Fruit fly (Drosophila melanogaster) whole organism, pupa: Measurements from ENCODE around the gene CG2839.

Source experiments
- CG12605 ChIP-seq: fragments of 200-800 bp; sonication (Bioruptor generic); IDR thresholded peaks from 2 replicates; pipeline ENCODE4 v1.3.6; 2022; ENCODE audit warnings: missing biosample characterization, missing genetic modification characterization
- CG13204 ChIP-seq: fragments of 200-800 bp; sonication (Bioruptor generic); optimal IDR thresholded peaks from 2 replicates; lab custom pipeline; 2018; ENCODE audit warnings: missing biosample characterization, mild to moderate bottlenecking, missing genetic modification characterization, moderate library complexity
- CG14655 ChIP-seq: fragments of 200-800 bp; sonication (Bioruptor generic); optimal IDR thresholded peaks from 3 replicates; lab custom pipeline; 2017; ENCODE audit warnings: mild to moderate bottlenecking, missing biosample characterization, missing genetic modification reagents, missing genetic modification characterization
- CG15710 ChIP-seq: fragments of 200-800 bp; sonication (Bioruptor generic); optimal IDR thresholded peaks from 2 replicates; lab custom pipeline; 2018; ENCODE audit warnings: missing biosample characterization, mild to moderate bottlenecking, missing genetic modification characterization, moderate library complexity
- CG17806 ChIP-seq: fragments of 200-800 bp; sonication (Bioruptor generic); optimal IDR thresholded peaks from 2 replicates; lab custom pipeline; 2018; ENCODE audit warnings: missing biosample characterization, mild to moderate bottlenecking, missing genetic modification characterization, moderate library complexity
- CG32121 ChIP-seq: fragments of 200-800 bp; sonication (Bioruptor generic); IDR thresholded peaks from 2 replicates; pipeline ENCODE4 v1.3.6; 2022; ENCODE audit warnings: missing biosample characterization, missing genetic modification characterization
- CG4496 ChIP-seq: fragments of 200-800 bp; sonication (Bioruptor generic); IDR thresholded peaks from 3 replicates; pipeline ENCODE4 v1.3.6; 2022; ENCODE audit warnings: missing biosample characterization, missing genetic modification characterization
- CG8159 ChIP-seq: fragments of 200-800 bp; sonication (Bioruptor generic); optimal IDR thresholded peaks from 3 replicates; lab custom pipeline; 2018; ENCODE audit warnings: missing biosample characterization, mild to moderate bottlenecking, missing genetic modification characterization, moderate library complexity
- CG8301 ChIP-seq: fragments of 200-800 bp; sonication (Bioruptor generic); optimal IDR thresholded peaks from 2 replicates; lab custom pipeline; 2018; ENCODE audit warnings: missing biosample characterization, mild to moderate bottlenecking, missing genetic modification characterization
- CG9948 ChIP-seq: fragments of 200-800 bp; sonication (Bioruptor generic); optimal IDR thresholded peaks from 2 replicates; lab custom pipeline; 2018; ENCODE audit warnings: missing biosample characterization, mild to moderate bottlenecking, missing genetic modification characterization, moderate library complexity
- Pif1A ChIP-seq: fragments of 200-800 bp; sonication (Bioruptor generic); optimal IDR thresholded peaks from 3 replicates; lab custom pipeline; 2016; ENCODE audit warnings: missing biosample characterization, missing genetic modification characterization
- Pif1B ChIP-seq: fragments of 200-800 bp; sonication (Bioruptor generic); optimal IDR thresholded peaks from 3 replicates; lab custom pipeline; 2016; ENCODE audit warnings: missing biosample characterization, missing genetic modification characterization
- gl ChIP-seq: fragments of 200-800 bp; sonication (Bioruptor generic); optimal IDR thresholded peaks from 2 replicates; lab custom pipeline; 2018; ENCODE audit warnings: missing biosample characterization, mild to moderate bottlenecking, missing genetic modification characterization
- rn ChIP-seq: fragments of 200-800 bp; sonication (Bioruptor generic); IDR thresholded peaks from 2 replicates; pipeline ENCODE4 v1.3.6; 2022; ENCODE audit warnings: missing biosample characterization, missing genetic modification characterization

DNA sequence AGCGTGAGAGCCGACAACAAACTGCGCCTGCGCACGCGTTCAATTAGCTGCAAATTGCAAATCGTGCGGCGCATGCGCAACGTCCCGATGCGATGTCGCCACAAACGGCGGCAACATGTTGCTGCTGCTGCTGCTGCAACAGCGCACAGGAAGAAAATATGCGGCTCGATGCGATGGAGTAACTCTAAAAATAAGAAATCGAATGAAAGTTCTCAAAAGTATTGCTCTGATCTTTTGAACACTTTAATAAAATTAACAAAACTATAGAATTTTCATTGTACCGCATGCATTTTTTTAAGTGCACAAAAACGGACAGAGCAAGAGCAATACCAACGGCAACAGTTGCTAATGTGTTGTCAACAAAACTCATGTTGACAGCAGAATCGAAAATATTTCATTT lies 19.3 kb upstream of the CG2839 start:
- TF ChIP-seq CG8301 (tag; lab: Kevin White, UChicago) (peak; percentile 89), CG12605 (peak; percentile 87), CG14655 (peak; percentile 88), CG17806 (tag; lab: Kevin White, UChicago) (peak; percentile 74), CG32121 (GFP tag; lab: Robert Waterston, UW) (peak; percentile 92), rn (peak; percentile 72), CG15710 (tag; lab: Kevin White, UChicago) (peak; percentile 75), Pif1A (GFP tag; lab: Kevin White, UChicago) (peak; percentile 73), CG13204 (no peak), gl (tag; lab: Kevin White, UChicago) (no peak), CG4496 (GFP tag; lab: Robert Waterston, UW) (peak; percentile 93), CG9948 (tag; lab: Kevin White, UChicago) (peak; percentile 72), Pif1B (peak; percentile 72), CG8159 (tag; lab: Kevin White, UChicago) (peak; percentile 71)
